Fruit fly (Drosophila melanogaster) whole organism, prepupa: ENCODE data around the gene CG9903.
A peak's percentile ranks its signal among the peaks of the same experiment; 100 is the strongest.

Source experiments
- CG10631 ChIP-seq: fragments of 200-800 bp; sonication (Bioruptor generic); optimal IDR thresholded peaks from 2 replicates; lab custom pipeline; 2016; ENCODE audit warnings: missing biosample characterization, missing genetic modification characterization
- CG10669 ChIP-seq: fragments of 200-800 bp; sonication (Bioruptor generic); optimal IDR thresholded peaks from 3 replicates; lab custom pipeline; 2018; ENCODE audit warnings: missing biosample characterization, mild to moderate bottlenecking, missing genetic modification characterization, moderate library complexity
- CG11294 ChIP-seq: fragments of 200-800 bp; sonication (Bioruptor generic); IDR thresholded peaks from 2 replicates; pipeline ENCODE4 v1.3.6; 2022; ENCODE audit warnings: missing biosample characterization, missing genetic modification characterization
- CG11902 ChIP-seq: fragments of 200-800 bp; sonication (Bioruptor generic); optimal IDR thresholded peaks from 3 replicates; lab custom pipeline; 2016; ENCODE audit warnings: missing biosample characterization, missing genetic modification characterization
- CG15336 ChIP-seq: fragments of 200-800 bp; sonication (Bioruptor generic); IDR thresholded peaks from 2 replicates; pipeline ENCODE4 v1.3.6; 2022; ENCODE audit warnings: missing biosample characterization, missing genetic modification characterization
- CG1621 ChIP-seq: fragments of 200-800 bp; sonication (Bioruptor generic); optimal IDR thresholded peaks from 3 replicates; lab custom pipeline; 2018; ENCODE audit warnings: missing biosample characterization, mild to moderate bottlenecking, missing genetic modification characterization
- CG3032 ChIP-seq: fragments of 200-800 bp; optimal IDR thresholded peaks from 2 replicates; lab custom pipeline; 2019; ENCODE audit warnings: missing biosample characterization, mild to moderate bottlenecking, missing genetic modification characterization, moderate library complexity
- CG32006 ChIP-seq: fragments of 200-800 bp; sonication (Bioruptor generic); optimal IDR thresholded peaks from 3 replicates; lab custom pipeline; 2017; ENCODE audit warnings: missing biosample characterization, mild to moderate bottlenecking, missing genetic modification characterization
- CG3919 ChIP-seq: fragments of 200-800 bp; sonication (Bioruptor generic); optimal IDR thresholded peaks from 3 replicates; lab custom pipeline; 2016; ENCODE audit warnings: missing biosample characterization, missing genetic modification characterization
- CG4318 ChIP-seq: fragments of 200-800 bp; sonication (Bioruptor generic); optimal IDR thresholded peaks from 3 replicates; lab custom pipeline; 2017; ENCODE audit warnings: missing biosample characterization, mild to moderate bottlenecking, missing genetic modification characterization
- CG6163 ChIP-seq: fragments of 200-800 bp; sonication (Bioruptor generic); IDR thresholded peaks from 3 replicates; pipeline ENCODE4 v1.3.6; 2022; ENCODE audit warnings: missing biosample characterization, missing genetic modification characterization
- CG6276 ChIP-seq: fragments of 200-800 bp; sonication (Bioruptor generic); optimal IDR thresholded peaks from 2 replicates; lab custom pipeline; 2017; ENCODE audit warnings: missing biosample characterization, mild to moderate bottlenecking, missing genetic modification characterization
- CG6792 ChIP-seq: fragments of 200-800 bp; sonication (Bioruptor generic); optimal IDR thresholded peaks from 3 replicates; lab custom pipeline; 2016; ENCODE audit warnings: missing biosample characterization, missing genetic modification characterization
- CG6854 ChIP-seq: fragments of 200-800 bp; sonication (Bioruptor generic); optimal IDR thresholded peaks from 2 replicates; lab custom pipeline; 2017; ENCODE audit warnings: missing biosample characterization, mild to moderate bottlenecking, missing genetic modification characterization
- CG8119 ChIP-seq: fragments of 200-800 bp; sonication (Bioruptor generic); IDR thresholded peaks from 3 replicates; pipeline ENCODE4 v1.3.6; 2022; ENCODE audit warnings: missing biosample characterization, missing genetic modification characterization
- CG8319 ChIP-seq: fragments of 200-800 bp; sonication (Bioruptor generic); optimal IDR thresholded peaks from 3 replicates; lab custom pipeline; 2016; ENCODE audit warnings: missing biosample characterization, missing genetic modification characterization
- CG8632 ChIP-seq: fragments of 200-800 bp; sonication (Bioruptor generic); optimal IDR thresholded peaks from 3 replicates; lab custom pipeline; 2016; ENCODE audit warnings: missing biosample characterization, missing genetic modification characterization
- CG9139 ChIP-seq: fragments of 200-800 bp; sonication (Bioruptor generic); optimal IDR thresholded peaks from 3 replicates; lab custom pipeline; 2017; ENCODE audit warnings: missing biosample characterization, mild to moderate bottlenecking, missing genetic modification characterization
- Eip78C ChIP-seq: fragments of 200-800 bp; sonication (Bioruptor generic); peaks from one replicate; lab custom pipeline; 2016; ENCODE audit warnings: missing biosample characterization, missing genetic modification characterization
- Ets21C ChIP-seq: fragments of 200-800 bp; sonication (Bioruptor generic); optimal IDR thresholded peaks from 3 replicates; lab custom pipeline; 2016; ENCODE audit warnings: missing biosample characterization, missing genetic modification characterization
- Gug ChIP-seq: fragments of 200-800 bp; sonication (Bioruptor generic); IDR thresholded peaks from 2 replicates; pipeline ENCODE4 v1.3.6; 2022; ENCODE audit warnings: missing biosample characterization, missing genetic modification characterization
- Hr38 ChIP-seq: sonication (Bioruptor generic); optimal IDR thresholded peaks from 2 replicates; lab custom pipeline; 2016; ENCODE audit warnings: missing biosample characterization, missing genetic modification characterization
- Hr39 ChIP-seq: fragments of 200-800 bp; sonication (Bioruptor generic); optimal IDR thresholded peaks from 2 replicates; lab custom pipeline; 2016; ENCODE audit warnings: missing biosample characterization, missing genetic modification characterization
- Hr4 ChIP-seq: fragments of 200-800 bp; sonication (Bioruptor generic); optimal IDR thresholded peaks from 3 replicates; lab custom pipeline; 2016; ENCODE audit warnings: missing biosample characterization, missing genetic modification characterization
- Met ChIP-seq: fragments of 200-800 bp; sonication (Bioruptor generic); optimal IDR thresholded peaks from 3 replicates; lab custom pipeline; 2016; ENCODE audit warnings: missing biosample characterization, missing genetic modification characterization
- OdsH ChIP-seq: fragments of 200-800 bp; sonication (Bioruptor generic); optimal IDR thresholded peaks from 3 replicates; lab custom pipeline; 2016; ENCODE audit warnings: missing biosample characterization, missing genetic modification characterization
- Sox102F ChIP-seq: fragments of 200-800 bp; sonication (Bioruptor generic); optimal IDR thresholded peaks from 2 replicates; lab custom pipeline; 2016; ENCODE audit warnings: missing biosample characterization, mild to moderate bottlenecking, missing genetic modification characterization
- Sox14 ChIP-seq: fragments of 200-800 bp; sonication (Bioruptor generic); optimal IDR thresholded peaks from 3 replicates; lab custom pipeline; 2016; ENCODE audit warnings: missing biosample characterization, missing genetic modification characterization
- acj6 ChIP-seq: fragments of 200-800 bp; sonication (Bioruptor generic); optimal IDR thresholded peaks from 3 replicates; lab custom pipeline; 2016; ENCODE audit warnings: missing biosample characterization, missing genetic modification characterization
- dsx ChIP-seq: fragments of 200-800 bp; optimal IDR thresholded peaks from 3 replicates; lab custom pipeline; 2019; ENCODE audit warnings: missing biosample characterization, mild to moderate bottlenecking, missing genetic modification characterization, moderate library complexity; ENCODE audit not compliant: poor library complexity, severe bottlenecking
- esn ChIP-seq: fragments of 200-800 bp; sonication (Bioruptor generic); optimal IDR thresholded peaks from 2 replicates; lab custom pipeline; 2016; ENCODE audit warnings: missing biosample characterization, mild to moderate bottlenecking, missing genetic modification characterization, moderate library complexity
- fd59A ChIP-seq: fragments of 200-800 bp; sonication (Bioruptor generic); optimal IDR thresholded peaks from 2 replicates; lab custom pipeline; 2017; ENCODE audit warnings: missing biosample characterization, mild to moderate bottlenecking, missing genetic modification characterization, missing genetic modification reagents
- fd85E ChIP-seq: fragments of 200-800 bp; sonication (Bioruptor generic); optimal IDR thresholded peaks from 3 replicates; lab custom pipeline; 2016; ENCODE audit warnings: missing biosample characterization, missing genetic modification characterization
- fkh ChIP-seq: fragments of 200-800 bp; sonication (Bioruptor generic); optimal IDR thresholded peaks from 3 replicates; lab custom pipeline; 2017; ENCODE audit warnings: missing biosample characterization, mild to moderate bottlenecking, missing genetic modification characterization, moderate library complexity
- lz ChIP-seq: fragments of 200-800 bp; sonication (Bioruptor generic); optimal IDR thresholded peaks from 3 replicates; lab custom pipeline; 2016; ENCODE audit warnings: missing biosample characterization, missing genetic modification characterization
- net ChIP-seq: fragments of 200-800 bp; sonication (Bioruptor generic); optimal IDR thresholded peaks from 3 replicates; lab custom pipeline; 2016; ENCODE audit warnings: missing biosample characterization, missing genetic modification characterization
- pdm3 ChIP-seq: fragments of 200-800 bp; sonication (Bioruptor generic); optimal IDR thresholded peaks from 3 replicates; lab custom pipeline; 2016; ENCODE audit warnings: missing biosample characterization, missing genetic modification characterization
- spab ChIP-seq: fragments of 200-800 bp; sonication (Bioruptor generic); optimal IDR thresholded peaks from 2 replicates; lab custom pipeline; 2017; ENCODE audit warnings: missing biosample characterization, mild to moderate bottlenecking, missing genetic modification characterization, missing genetic modification reagents
- ss ChIP-seq, 2 experiments: fragments of 200-800 bp; sonication (Bioruptor generic); optimal IDR thresholded peaks; 2 replicates in 1 of 2; 3 replicates in 1 of 2; lab custom pipeline; 2017 to 2018; ENCODE audit warnings: mild to moderate bottlenecking in 2 of 2, missing biosample characterization in 2 of 2, missing genetic modification characterization in 2 of 2, moderate library complexity in 1 of 2
- svp ChIP-seq: fragments of 200-800 bp; sonication (Bioruptor generic); peaks from one replicate; lab custom pipeline; 2016; ENCODE audit warnings: missing biosample characterization, missing genetic modification characterization

The CG9903 gene

DNA sequence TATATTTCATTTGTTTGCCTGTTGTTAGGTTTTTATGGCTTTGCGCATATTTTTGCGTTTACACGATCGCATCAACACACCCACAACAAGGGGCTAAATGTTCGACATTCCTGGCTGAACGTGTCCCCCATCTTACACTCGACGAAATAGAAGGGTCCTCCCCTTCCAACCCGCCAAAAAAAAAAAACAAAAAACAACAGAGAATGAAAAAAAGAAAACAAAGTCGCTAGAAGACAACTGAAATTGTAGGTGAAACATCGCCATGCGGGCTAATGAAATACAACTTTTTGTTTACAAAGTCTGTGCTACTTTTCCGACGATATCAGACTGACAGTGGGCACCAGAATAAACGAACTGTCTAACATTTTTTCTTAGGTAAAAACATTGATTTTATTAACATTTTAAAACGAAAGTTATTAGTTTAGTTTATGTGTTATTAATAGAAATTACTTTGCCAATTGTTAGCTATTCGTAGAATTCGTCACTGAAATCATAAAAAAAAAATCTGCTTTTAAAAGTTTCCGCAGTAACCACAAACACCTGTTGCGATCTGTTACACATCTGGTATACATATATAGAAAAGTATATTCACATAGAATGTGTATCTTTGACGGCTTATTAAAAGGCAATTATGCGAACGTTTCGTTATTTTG is 30.0 kb upstream of the CG9903 start:
- TF ChIP-seq Gug (GFP tag; lab: Robert Waterston, UW) (no peak), spab (GFP tag; lab: Kevin White, UChicago) (no peak), CG8119 (GFP tag; lab: Robert Waterston, UW) (peak; percentile 43; the same call in 1 of the 3 replicates), CG11294 (GFP tag; lab: Robert Waterston, UW) (no peak), CG3032 (tag; lab: Kevin White, UChicago) (no peak), pdm3 (GFP tag; lab: Kevin White, UChicago) (peak; percentile 12), Eip78C (GFP tag; lab: Kevin White, UChicago) (peak; percentile 32), fkh (GFP tag; lab: Kevin White, UChicago) (peak; percentile 9), CG15336 (GFP tag; lab: Robert Waterston, UW) (0 out of 2 replicates have a peak, but pooled peaks have one; percentile 32), Sox14 (GFP tag; lab: Kevin White, UChicago) (no peak), CG10669 (GFP tag; lab: Kevin White, UChicago) (no peak), CG11902 (no peak), dsx (GFP tag; lab: Kevin White, UChicago) (no peak), Hr38 (GFP tag; lab: Kevin White, UChicago) (no peak)

DNA sequence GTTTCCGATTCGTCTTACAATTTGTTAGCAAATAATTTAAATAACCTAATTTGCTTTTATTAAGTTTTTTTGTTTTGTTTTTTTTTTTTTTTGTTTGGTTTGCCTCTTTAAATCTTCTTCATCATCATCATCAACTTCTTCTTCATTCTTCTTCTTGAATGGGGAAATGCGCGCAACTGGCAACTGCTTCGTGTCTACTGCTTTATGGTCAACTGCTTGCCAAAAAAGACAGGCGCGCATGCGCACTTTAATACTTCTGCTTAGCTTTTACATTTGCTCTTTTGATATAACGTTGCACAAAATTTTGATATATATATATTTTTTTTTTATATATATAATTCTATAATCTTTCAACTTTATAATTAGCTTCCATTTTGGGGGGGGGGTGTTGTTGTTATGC is 24.7 kb upstream of the CG9903 start:
- TF ChIP-seq CG8319 (no peak), ss (GFP tag; optimal IDR thresholded peaks at IDR 0.05; lab: Kevin White, UChicago) (no peak), fd59A (GFP tag; lab: Kevin White, UChicago) (no peak), esn (GFP tag; lab: Kevin White, UChicago) (no peak), Ets21C (GFP tag; lab: Kevin White, UChicago) (no peak), CG6792 (no peak), CG10631 (GFP tag; lab: Kevin White, UChicago) (no peak), Gug (GFP tag; lab: Robert Waterston, UW) (no peak), acj6 (no peak), CG8632 (GFP tag; lab: Kevin White, UChicago) (no peak), Met (GFP tag; lab: Kevin White, UChicago) (no peak), CG3032 (tag; lab: Kevin White, UChicago) (no peak), CG10669 (GFP tag; lab: Kevin White, UChicago) (no peak)

DNA sequence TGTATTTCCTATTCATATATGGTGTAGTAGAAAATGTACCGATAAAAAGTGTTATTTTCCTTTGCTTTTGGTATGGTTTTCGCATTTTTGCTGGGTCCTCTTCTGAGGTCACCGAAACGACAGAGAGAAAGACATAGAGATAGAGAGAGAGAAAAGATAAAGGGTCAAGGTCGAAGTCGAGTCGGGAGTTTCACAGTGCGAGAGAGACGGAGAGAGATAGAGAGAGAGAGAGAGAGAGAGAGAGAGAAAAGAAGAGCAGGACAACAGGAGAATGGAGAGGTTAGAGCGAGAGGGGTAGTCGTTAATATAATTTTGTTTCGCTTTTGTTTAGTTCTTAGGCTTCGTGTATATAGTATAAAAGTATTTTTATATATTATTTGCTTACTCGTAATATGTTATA is 21.6 kb upstream of the CG9903 start:
- no peak for TF ChIP-seq Ets21C (GFP tag; lab: Kevin White, UChicago)
- no peak for TF ChIP-seq lz (GFP tag; lab: Kevin White, UChicago)
- TF ChIP-seq CG8319: no peak
- TF ChIP-seq Hr39 (GFP tag; lab: Kevin White, UChicago): peak; percentile 36

DNA sequence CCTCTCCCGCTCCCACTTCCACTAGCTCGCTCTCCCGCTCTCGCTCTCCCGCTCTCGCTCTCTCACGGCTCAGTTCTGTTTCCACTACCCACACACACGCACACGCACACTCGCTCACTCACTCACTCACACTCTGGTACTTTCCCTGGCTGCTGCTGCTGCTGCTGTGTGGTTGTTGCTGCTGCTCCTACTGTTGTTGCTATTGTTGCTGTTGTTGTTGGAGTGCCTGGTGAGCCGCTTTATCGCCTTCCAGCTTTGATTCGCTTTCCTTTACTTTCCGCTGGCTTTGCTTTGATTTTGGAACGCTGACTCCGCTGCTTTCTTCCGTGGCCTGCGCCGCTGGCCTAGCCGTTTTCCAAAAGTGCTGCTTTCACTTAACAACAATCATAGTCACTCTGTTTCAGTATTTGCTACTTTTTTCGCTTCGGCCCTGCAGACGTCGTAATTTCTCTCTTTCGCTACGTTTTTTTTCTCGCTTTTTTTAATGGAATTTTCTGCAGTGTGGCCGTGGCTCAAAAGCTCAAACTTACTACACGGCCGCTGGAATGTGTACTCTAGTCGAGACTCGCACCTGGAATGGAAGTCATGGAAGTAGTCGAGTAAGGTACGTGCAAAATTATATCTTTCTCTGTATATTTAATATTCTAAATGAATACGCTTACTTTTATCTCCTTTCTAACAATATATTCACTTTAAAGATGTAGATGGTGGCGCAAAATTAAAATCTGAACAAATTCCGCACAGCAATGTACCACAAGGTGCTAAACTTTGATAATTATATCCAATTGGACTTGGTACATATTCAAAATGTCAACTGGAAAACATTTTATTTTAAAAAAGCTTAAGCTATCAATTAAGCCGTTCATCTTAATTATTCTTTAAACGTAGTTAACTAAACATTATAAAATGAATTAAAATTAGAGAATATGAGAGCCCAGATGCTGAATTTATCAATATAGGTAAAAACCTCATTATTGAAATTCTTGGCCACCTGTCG is 19.2 kb upstream of the CG9903 start, which contains the start of gene Pp2B-14D:
TSS of gene Pp2B-14D (minus strand) at position 503 of the 997 bp plus-strand sequence.
- TF ChIP-seq CG1621 (tag; lab: Kevin White, UChicago): peak; percentile 69
- TF ChIP-seq fkh (GFP tag; lab: Kevin White, UChicago): peak; percentile 81
- TF ChIP-seq Gug (GFP tag; lab: Robert Waterston, UW): no peak
- TF ChIP-seq CG15336 (GFP tag; lab: Robert Waterston, UW): no peak
- TF ChIP-seq CG6163: no peak; the same call in 2 of the 3 replicates
- no peak for TF ChIP-seq CG11294 (GFP tag; lab: Robert Waterston, UW)
- no peak for TF ChIP-seq Hr4 (GFP tag; lab: Kevin White, UChicago)
- peak; percentile 49 for TF ChIP-seq Sox102F (GFP tag; lab: Kevin White, UChicago)
- TF ChIP-seq fd59A (GFP tag; lab: Kevin White, UChicago): no peak
- TF ChIP-seq Ets21C (GFP tag; lab: Kevin White, UChicago): no peak
- no peak for TF ChIP-seq fd85E (GFP tag; lab: Kevin White, UChicago)
- TF ChIP-seq CG4318 (GFP tag; lab: Kevin White, UChicago): no peak
- TF ChIP-seq CG3919 (GFP tag; lab: Kevin White, UChicago): peak; percentile 3
- TF ChIP-seq svp (GFP tag; lab: Kevin White, UChicago): peak; percentile 68
- TF ChIP-seq pdm3 (GFP tag; lab: Kevin White, UChicago): no peak
- TF ChIP-seq Met (GFP tag; lab: Kevin White, UChicago): no peak
- TF ChIP-seq Sox14 (GFP tag; lab: Kevin White, UChicago): no peak
- no peak for TF ChIP-seq CG32006 (GFP tag; lab: Kevin White, UChicago)
- peak; percentile 43 for TF ChIP-seq CG9139 (GFP tag; lab: Kevin White, UChicago)
- no peak for TF ChIP-seq CG8319
- TF ChIP-seq CG6792: no peak
- peak; percentile 39 to 66 for TF ChIP-seq ss (GFP tag; optimal IDR thresholded peaks at IDR 0.05; lab: Kevin White, UChicago)
- TF ChIP-seq CG6276: peak; percentile 33
- TF ChIP-seq acj6: no peak
- no peak for TF ChIP-seq net
- TF ChIP-seq OdsH: no peak
- peak; percentile 20 for TF ChIP-seq CG3032 (tag; lab: Kevin White, UChicago)
- TF ChIP-seq CG6854: peak; percentile 48
